Fruit fly (Drosophila melanogaster): ENCODE results near the gene CG15760.

The CG15760 gene

DNA sequence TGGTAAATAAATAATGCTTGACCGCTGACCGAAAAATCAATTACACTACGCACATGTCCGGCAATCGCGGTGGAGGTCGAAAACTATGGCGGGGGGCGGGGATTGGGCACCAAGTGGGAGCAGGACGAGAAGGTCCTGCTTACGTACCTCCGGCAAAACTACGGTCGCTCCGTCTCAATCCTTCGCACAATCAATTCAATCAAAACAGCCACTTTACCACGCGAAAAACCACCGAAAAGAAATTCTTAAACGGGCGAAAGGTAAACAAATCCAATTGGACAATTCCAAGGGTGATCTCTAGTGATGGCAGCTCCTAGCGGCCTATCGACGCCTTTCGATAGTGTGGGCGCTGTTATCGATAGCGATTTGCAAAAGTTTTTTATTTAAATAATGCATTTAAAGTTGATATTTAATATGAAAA lies 48.5 kb downstream of the CG15760 start, which contains the start of gene Nadsyn (continued):
- TF ChIP-seq CG14710 (tag; optimal IDR thresholded peaks at IDR 0.05) (peak; percentile 34), vvl (GFP tag; IDR thresholded peaks at IDR 0.05) (0 out of 2 replicates have a peak, but pooled peaks have one; percentile 52), CG30020 (tag; optimal IDR thresholded peaks at IDR 0.05) (peak; percentile 7), CG14860 (GFP tag; IDR thresholded peaks at IDR 0.05; ENCODE audit: partially characterized antibody) (peak; percentile 69), kah (GFP tag; optimal IDR thresholded peaks at IDR 0.05) (no peak), sd (tag; optimal IDR thresholded peaks at IDR 0.05) (no peak), Bgb (GFP tag; IDR thresholded peaks at IDR 0.05; ENCODE audit: partially characterized antibody) (peak; percentile 84), Dll (GFP tag; IDR thresholded peaks at IDR 0.05; ENCODE audit: partially characterized antibody) (peak; percentile 82), Nf-YC (tag; optimal IDR thresholded peaks at IDR 0.05) (peak; percentile 80), CG12391 (tag; optimal IDR thresholded peaks at IDR 0.05) (peak; percentile 23), sna (GFP tag; IDR thresholded peaks at IDR 0.05; ENCODE audit: partially characterized antibody) (peak; percentile 68; the same call in 1 of the 2 replicates), ssp (GFP tag; IDR thresholded peaks at IDR 0.05) (no peak), CG10274 (GFP tag; optimal IDR thresholded peaks at IDR 0.05) (no peak), Scr (GFP tag; IDR thresholded peaks at IDR 0.05; ENCODE audit: partially characterized antibody) (peak; percentile 86), vnd (GFP tag; IDR thresholded peaks at IDR 0.05; ENCODE audit: partially characterized antibody) (peak; percentile 74), pum (GFP tag; optimal IDR thresholded peaks at IDR 0.05) (no peak), vfl (GFP tag; optimal IDR thresholded peaks at IDR 0.05) (no peak), Dp (GFP tag; optimal IDR thresholded peaks at IDR 0.05) (peak; percentile 55), unc-4 (GFP tag; IDR thresholded peaks at IDR 0.05; ENCODE audit: partially characterized antibody) (peak; percentile 81), CG42726 (GFP tag; IDR thresholded peaks at IDR 0.05; ENCODE audit: partially characterized antibody) (peak; percentile 66; the same call in 1 of the 2 replicates), BEAF-32 (GFP tag; optimal IDR thresholded peaks at IDR 0.05) (peak; percentile 82), E2f2 (GFP tag; IDR thresholded peaks at IDR 0.05) (peak; percentile 77), Xbp1 (GFP tag; optimal IDR thresholded peaks at IDR 0.05) (no peak), bbx (GFP tag; IDR thresholded peaks at IDR 0.05; ENCODE audit: partially characterized antibody) (peak; percentile 81), zen2 (GFP tag; IDR thresholded peaks at IDR 0.05; ENCODE audit: partially characterized antibody) (peak; percentile 71), CG12659 (GFP tag; optimal IDR thresholded peaks at IDR 0.05) (peak; percentile 49), ci (GFP tag; IDR thresholded peaks at IDR 0.05) (0 out of 3 replicates have a peak, but pooled peaks have one; percentile 31), CG1792 (GFP tag; optimal IDR thresholded peaks at IDR 0.05) (no peak), CG2875 (GFP tag; optimal IDR thresholded peaks at IDR 0.05) (no peak), stc (GFP tag; IDR thresholded peaks at IDR 0.05) (no peak), Sin3A (optimal IDR thresholded peaks at IDR 0.05) (peak; percentile 7), CG17328 (GFP tag; IDR thresholded peaks at IDR 0.05) (no peak), MESR4 (GFP tag; optimal IDR thresholded peaks at IDR 0.05) (peak; percentile 53), crol (GFP tag; IDR thresholded peaks at IDR 0.05) (peak; percentile 77), CG10147 (GFP tag; optimal IDR thresholded peaks at IDR 0.05) (no peak), dysf (GFP tag; IDR thresholded peaks at IDR 0.05) (no peak), ftz-f1 (GFP tag; optimal IDR thresholded peaks at IDR 0.05) (peak; percentile 74), CG15514 (GFP tag; optimal IDR thresholded peaks at IDR 0.05) (peak; percentile 39), nerfin-1 (tag; optimal IDR thresholded peaks at IDR 0.05) (peak; percentile 20), Ets97D (GFP tag; optimal IDR thresholded peaks at IDR 0.05) (peak; percentile 25), phol (tag; optimal IDR thresholded peaks at IDR 0.05) (peak; percentile 19), Med (GFP tag) (peak; percentile 81), CG12071 (GFP tag; optimal IDR thresholded peaks at IDR 0.05) (no peak), tna (GFP tag; IDR thresholded peaks at IDR 0.05; ENCODE audit: partially characterized antibody) (peak; percentile 78), Dref (GFP tag; IDR thresholded peaks at IDR 0.05) (peak; percentile 85), Elba2 (GFP tag; optimal IDR thresholded peaks at IDR 0.05) (peak; percentile 76), CG3995 (GFP tag; optimal IDR thresholded peaks at IDR 0.05) (peak; percentile 73), CG4617 (GFP tag; optimal IDR thresholded peaks at IDR 0.05; ENCODE audit: borderline replicate concordance) (peak; percentile 14), amos (GFP tag; IDR thresholded peaks at IDR 0.05; ENCODE audit: partially characterized antibody) (peak; percentile 89)
